Fruit fly (Drosophila melanogaster): ENCODE data around the gene zormin.
A peak's percentile ranks its signal among the peaks of the same experiment; 100 is the strongest.

zormin gene

DNA sequence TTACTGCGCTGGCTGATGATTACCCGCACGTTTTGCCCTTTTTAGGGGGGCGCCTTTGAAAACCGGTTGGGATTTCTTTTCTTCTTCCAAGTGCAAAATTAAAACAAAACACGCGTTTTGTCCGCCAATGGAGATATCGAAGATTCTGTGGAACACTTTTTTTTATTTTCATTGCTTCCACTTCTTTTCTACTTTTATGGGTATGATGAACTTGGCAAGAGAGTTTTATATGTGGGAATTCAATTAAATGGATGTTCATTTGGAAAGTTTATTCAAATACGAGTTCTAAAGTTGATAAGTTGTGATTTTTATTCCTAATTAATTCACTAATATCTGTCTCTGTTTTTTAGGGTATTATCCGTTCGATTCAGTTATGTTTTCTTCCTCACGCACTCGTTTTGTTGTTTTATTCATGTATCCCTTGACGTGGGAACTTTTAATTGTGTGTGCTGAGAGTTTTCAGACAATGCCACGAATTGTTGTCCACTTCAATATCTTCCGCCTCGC, 12.6 kb upstream of the zormin start (continued):
- TF ChIP-seq CG13424 (tag; optimal IDR thresholded peaks at IDR 0.05) (no peak), HLHmδ (GFP tag; optimal IDR thresholded peaks at IDR 0.05) (no peak), stwl (tag; optimal IDR thresholded peaks at IDR 0.05) (no peak), tgo (GFP tag; IDR thresholded peaks at IDR 0.05) (peak; percentile 68), CG8359 (GFP tag; optimal IDR thresholded peaks at IDR 0.05; ENCODE audit: borderline replicate concordance) (no peak), CG17359 (tag; optimal IDR thresholded peaks at IDR 0.05) (peak; percentile 40), wek (GFP tag; optimal IDR thresholded peaks at IDR 0.05) (no peak), MESR4 (GFP tag; optimal IDR thresholded peaks at IDR 0.05) (no peak), CG13296 (GFP tag; optimal IDR thresholded peaks at IDR 0.05) (no peak), CG5180 (GFP tag; optimal IDR thresholded peaks at IDR 0.05) (no peak), CG11723 (GFP tag; optimal IDR thresholded peaks at IDR 0.05) (no peak), al (GFP tag; IDR thresholded peaks at IDR 0.05) (no peak), Spps (tag; optimal IDR thresholded peaks at IDR 0.05) (peak; percentile 39), cato (GFP tag; optimal IDR thresholded peaks at IDR 0.05; ENCODE audit: borderline replicate concordance) (no peak), Jarid2 (GFP tag; optimal IDR thresholded peaks at IDR 0.05) (no peak), ranshi (GFP tag; IDR thresholded peaks at IDR 0.05) (no peak; the same call in 1 of the 2 replicates), odd (GFP tag; optimal IDR thresholded peaks at IDR 0.05) (no peak), CG12299 (tag; optimal IDR thresholded peaks at IDR 0.05) (no peak), sima (GFP tag; optimal IDR thresholded peaks at IDR 0.05) (no peak), CG4360 (GFP tag; IDR thresholded peaks at IDR 0.05) (no peak), CG6654 (GFP tag; optimal IDR thresholded peaks at IDR 0.05) (peak; percentile 11), hbn (GFP tag; IDR thresholded peaks at IDR 0.05; ENCODE audit: partially characterized antibody) (no peak), ase (GFP tag; IDR thresholded peaks at IDR 0.05) (peak; percentile 53; the same call in 1 of the 3 replicates), CG12104 (GFP tag; optimal IDR thresholded peaks at IDR 0.05) (no peak), CG1792 (GFP tag; optimal IDR thresholded peaks at IDR 0.05) (no peak), nerfin-2 (GFP tag; IDR thresholded peaks at IDR 0.05; ENCODE audit: partially characterized antibody) (no peak), chm (GFP tag; IDR thresholded peaks at IDR 0.05) (no peak), br (optimal IDR thresholded peaks at IDR 0.05) (no peak), Rx (GFP tag; IDR thresholded peaks at IDR 0.05) (no peak), CkIIα-i1 (GFP tag; IDR thresholded peaks at IDR 0.05) (no peak), CG2712 (tag; optimal IDR thresholded peaks at IDR 0.05) (peak; percentile 53), CG13624 (GFP tag; optimal IDR thresholded peaks at IDR 0.05) (no peak), CG15696 (tag; optimal IDR thresholded peaks at IDR 0.05) (no peak), tx (GFP tag; optimal IDR thresholded peaks at IDR 0.05) (no peak), CG1233 (GFP tag; optimal IDR thresholded peaks at IDR 0.05) (no peak), ap (GFP tag; IDR thresholded peaks at IDR 0.05) (0 out of 2 replicates have a peak, but pooled peaks have one; percentile 16), ttk (GFP tag; IDR thresholded peaks at IDR 0.05) (0 out of 2 replicates have a peak, but pooled peaks have one; percentile 41), MTF-1 (GFP tag; optimal IDR thresholded peaks at IDR 0.05; ENCODE audit: borderline replicate concordance) (no peak), CG1647 (GFP tag; optimal IDR thresholded peaks at IDR 0.05) (no peak), CG15479 (GFP tag; optimal IDR thresholded peaks at IDR 0.05) (no peak), Poxn (GFP tag; IDR thresholded peaks at IDR 0.05) (no peak), ro (GFP tag; IDR thresholded peaks at IDR 0.05) (no peak), CG4730 (GFP tag; IDR thresholded peaks at IDR 0.05) (peak; percentile 28; the same call in 1 of the 2 replicates), caup (GFP tag; optimal IDR thresholded peaks at IDR 0.05; ENCODE audit: severe bottlenecking) (no peak), ERR (GFP tag; optimal IDR thresholded peaks at IDR 0.05) (no peak), Nf-YC (tag; optimal IDR thresholded peaks at IDR 0.05) (no peak), klu (GFP tag; IDR thresholded peaks at IDR 0.05) (no peak), CG4404 (GFP tag; IDR thresholded peaks at IDR 0.05) (no peak), CG10321 (GFP tag; IDR thresholded peaks at IDR 0.05) (no peak), CG12155 (GFP tag; optimal IDR thresholded peaks at IDR 0.05) (no peak), B-H1 (GFP tag; IDR thresholded peaks at IDR 0.05) (peak; percentile 27; the same call in 2 of the 3 replicates)

Data from whole organism, embryonic.